Worm (Caenorhabditis elegans): Measurements from ENCODE around the gene irg-4.

- TF ChIP-seq nhr-76 (tag; optimal IDR thresholded peaks at IDR 0.05) (no peak), ztf-11 (tag; optimal IDR thresholded peaks at IDR 0.05) (no peak), pha-4 (tag; optimal IDR thresholded peaks at IDR 0.05) (no peak), sem-2 (GFP tag; optimal IDR thresholded peaks at IDR 0.05) (no peak), unc-62 (GFP tag; optimal IDR thresholded peaks at IDR 0.05) (no peak), ceh-39 (tag; optimal IDR thresholded peaks at IDR 0.05) (no peak), unc-39 (tag; optimal IDR thresholded peaks at IDR 0.05) (no peak), nhr-12 (tag; optimal IDR thresholded peaks at IDR 0.05) (no peak), snpc-4 (tag; optimal IDR thresholded peaks at IDR 0.05) (no peak)
Observed at ce11 chrIV:12416629-12417404, 18.8 kb upstream of the irg-4 start.

Data from whole organism, mixed stage, embryonic.